In the genomic region with DNA sequence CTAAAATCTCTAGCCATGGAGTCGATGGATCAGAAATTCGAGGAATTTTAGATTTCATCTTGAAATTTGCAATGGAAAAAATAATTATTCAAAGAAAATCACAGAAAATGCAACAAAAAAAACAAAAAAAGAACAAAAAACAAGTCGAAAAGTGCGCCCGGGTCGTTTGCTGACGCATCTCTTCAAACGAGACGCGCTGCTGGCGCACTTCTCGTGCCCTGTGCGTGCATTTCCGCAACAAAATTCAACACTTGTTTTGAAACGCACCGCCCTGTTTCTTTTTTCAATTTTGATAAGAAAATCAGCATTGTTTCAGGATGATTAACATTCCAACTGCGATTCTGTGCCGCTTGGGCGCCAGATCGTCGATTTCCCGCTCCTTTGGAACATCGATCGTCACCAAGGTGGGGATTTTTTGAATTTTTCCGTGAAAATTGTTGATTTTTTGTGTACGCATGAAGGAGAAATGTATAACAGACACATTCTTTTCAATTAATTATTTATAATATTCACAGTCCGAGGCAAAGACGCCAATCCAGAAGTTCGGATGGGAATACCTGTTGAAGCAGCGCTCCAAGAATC, we compare ENCODE assay signal across 3 worm cellular contexts.
TF ChIP-seq lines count a peak whose summit lies in the region.

A gene (minus strand): TSS at position 58 of the 582 bp plus-strand sequence.
A gene (plus strand): TSS at position 317 of the 582 bp plus-strand sequence.

TF ChIP-seq in whole organism, L2 larva, 48 proteins besides CTCF, POLR2A, EP300 and RAD21 (continued from another document):
- TF ChIP-seq alr-1 (tag; optimal IDR thresholded peaks at IDR 0.05; lab: Kevin White, UChicago) (no peak), gmeb-1 (tag; optimal IDR thresholded peaks at IDR 0.05; lab: Kevin White, UChicago) (peak; percentile 90), ama-1 (optimal IDR thresholded peaks at IDR 0.05; lab: Kevin White, UChicago) (no peak), mdl-1 (tag; optimal IDR thresholded peaks at IDR 0.05; lab: Kevin White, UChicago) (peak in 1 of 2 experiments; percentile 46), skn-1 (tag; optimal IDR thresholded peaks at IDR 0.05; lab: Kevin White, UChicago) (no peak), unc-39 (tag; optimal IDR thresholded peaks at IDR 0.05; lab: Kevin White, UChicago) (no peak), ztf-11 (tag; optimal IDR thresholded peaks at IDR 0.05; lab: Kevin White, UChicago) (no peak), unc-55 (GFP tag; optimal IDR thresholded peaks at IDR 0.05; lab: Kevin White, UChicago) (peak; percentile 87), C34F6.9 (tag; optimal IDR thresholded peaks at IDR 0.05; lab: Kevin White, UChicago) (peak; percentile 95), mab-5 (tag; optimal IDR thresholded peaks at IDR 0.05; lab: Kevin White, UChicago) (peak; percentile 63), dmd-4 (tag; optimal IDR thresholded peaks at IDR 0.05; lab: Kevin White, UChicago) (no peak), ztf-1 (GFP tag; conservative IDR thresholded peaks at IDR 0.05; lab: Robert Waterston, UW) (no peak), Y55F3AM.14 (GFP tag; optimal IDR thresholded peaks at IDR 0.05; lab: Kevin White, UChicago) (peak; percentile 11), R02D3.7 (tag; optimal IDR thresholded peaks at IDR 0.05; lab: Kevin White, UChicago) (peak; percentile 49), peb-1 (tag; optimal IDR thresholded peaks at IDR 0.05; lab: Kevin White, UChicago) (no peak), elt-1 (tag; optimal IDR thresholded peaks at IDR 0.05; lab: Kevin White, UChicago) (no peak), nhr-21 (tag; optimal IDR thresholded peaks at IDR 0.05; lab: Kevin White, UChicago) (peak; percentile 77), ceh-16 (tag; optimal IDR thresholded peaks at IDR 0.05; lab: Kevin White, UChicago) (peak; percentile 19), nhr-129 (tag; optimal IDR thresholded peaks at IDR 0.05; lab: Kevin White, UChicago) (peak; percentile 77), ZK546.5 (tag; optimal IDR thresholded peaks at IDR 0.05; lab: Kevin White, UChicago) (peak; percentile 36), crh-2 (tag; optimal IDR thresholded peaks at IDR 0.05; lab: Kevin White, UChicago) (peak; percentile 87), nhr-237 (tag; optimal IDR thresholded peaks at IDR 0.05; lab: Kevin White, UChicago) (no peak), zag-1 (tag; optimal IDR thresholded peaks at IDR 0.05; lab: Kevin White, UChicago) (peak; percentile 39), lin-11 (tag; optimal IDR thresholded peaks at IDR 0.05; lab: Kevin White, UChicago) (peak; percentile 85), blmp-1 (tag; optimal IDR thresholded peaks at IDR 0.05; lab: Kevin White, UChicago; ENCODE audit: insufficient read depth) (peak; percentile 31), lsy-2 (tag; optimal IDR thresholded peaks at IDR 0.05; lab: Kevin White, UChicago) (peak; percentile 89 to 94), snpc-4 (tag; optimal IDR thresholded peaks at IDR 0.05; lab: Kevin White, UChicago) (peak; percentile 63)

TF ChIP-seq in whole organism, L4 larva, 104 proteins besides CTCF, POLR2A, EP300 and RAD21 (continued from another document and continues in another):
- peak; percentile 24 for TF ChIP-seq Y5F2A.4 (GFP tag; optimal IDR thresholded peaks at IDR 0.05; lab: Kevin White, UChicago)
- peak in 1 of 2 experiments; percentile 42 for TF ChIP-seq mdl-1 (tag; optimal IDR thresholded peaks at IDR 0.05; lab: Kevin White, UChicago)
- peak; percentile 64 for TF ChIP-seq nhr-6 (tag; optimal IDR thresholded peaks at IDR 0.05; lab: Kevin White, UChicago)
- TF ChIP-seq daf-8 (GFP tag; IDR thresholded peaks at IDR 0.05; lab: Robert Waterston, UW) = no peak
- peak; percentile 58; the same call in 1 of the 2 replicates for TF ChIP-seq mxl-2 (GFP tag; conservative IDR thresholded peaks at IDR 0.05; lab: Robert Waterston, UW)
- TF ChIP-seq F37D6.2 (tag; optimal IDR thresholded peaks at IDR 0.05; lab: Kevin White, UChicago) = peak; percentile 72
- TF ChIP-seq set-16 (GFP tag; IDR thresholded peaks at IDR 0.05; lab: Robert Waterston, UW) = peak; percentile 21; the same call in 1 of the 2 replicates
- TF ChIP-seq rbr-2 (tag; optimal IDR thresholded peaks at IDR 0.05; lab: Kevin White, UChicago) = peak; percentile 85
- TF ChIP-seq nhr-41 (GFP tag; IDR thresholded peaks at IDR 0.05; lab: Robert Waterston, UW) = peak; percentile 49; the same call in 1 of the 2 replicates
- TF ChIP-seq fkh-10 (GFP tag; optimal IDR thresholded peaks at IDR 0.05; lab: Kevin White, UChicago) = peak; percentile 40
- peak; percentile 80 for TF ChIP-seq spr-1 (tag; optimal IDR thresholded peaks at IDR 0.05; lab: Kevin White, UChicago)
- peak; percentile 74 for TF ChIP-seq lin-29 (GFP tag; IDR thresholded peaks at IDR 0.05; lab: Robert Waterston, UW)
- TF ChIP-seq zfp-3 (GFP tag; conservative IDR thresholded peaks at IDR 0.05; lab: Robert Waterston, UW) = peak; percentile 78
- peak; percentile 10 for TF ChIP-seq zip-2 (tag; optimal IDR thresholded peaks at IDR 0.05; lab: Kevin White, UChicago)
- peak; percentile 45 for TF ChIP-seq F10B5.3 (tag; optimal IDR thresholded peaks at IDR 0.05; lab: Kevin White, UChicago)
- TF ChIP-seq daf-16 (GFP tag; optimal IDR thresholded peaks at IDR 0.05; lab: Kevin White, UChicago) = peak in 1 of 2 experiments; percentile 55
- peak; percentile 84 for TF ChIP-seq daf-16 (tag; optimal IDR thresholded peaks at IDR 0.05; lab: Kevin White, UChicago)
- peak; percentile 88 for TF ChIP-seq mep-1 (tag; optimal IDR thresholded peaks at IDR 0.05; lab: Kevin White, UChicago)
- TF ChIP-seq snpc-1.2 (GFP tag; IDR thresholded peaks at IDR 0.05; lab: Robert Waterston, UW) = 0 out of 2 replicates have a peak, but pooled peaks have one; percentile 39
- TF ChIP-seq ztf-7 (tag; optimal IDR thresholded peaks at IDR 0.05; lab: Kevin White, UChicago) = peak; percentile 5
- TF ChIP-seq ZK546.5 (tag; optimal IDR thresholded peaks at IDR 0.05; lab: Kevin White, UChicago) = no peak
- TF ChIP-seq tra-1 (GFP tag; IDR thresholded peaks at IDR 0.05; lab: Robert Waterston, UW) = peak; percentile 82
- no peak for TF ChIP-seq unc-39 (tag; optimal IDR thresholded peaks at IDR 0.05; lab: Kevin White, UChicago)
- peak; percentile 78 for TF ChIP-seq mdt-29 (GFP tag; IDR thresholded peaks at IDR 0.05; lab: Robert Waterston, UW)
- TF ChIP-seq mes-2 (tag; optimal IDR thresholded peaks at IDR 0.05; lab: Kevin White, UChicago; ENCODE audit: poor library complexity, severe bottlenecking) = peak; percentile 86
- no peak for TF ChIP-seq daf-12 (tag; optimal IDR thresholded peaks at IDR 0.05; lab: Kevin White, UChicago)
- peak; percentile 88 for TF ChIP-seq nhr-102 (tag; optimal IDR thresholded peaks at IDR 0.05; lab: Kevin White, UChicago)
- TF ChIP-seq ceh-28 (tag; optimal IDR thresholded peaks at IDR 0.05; lab: Kevin White, UChicago) = no peak
- no peak for TF ChIP-seq Y105C5A.15 (GFP tag; IDR thresholded peaks at IDR 0.05; lab: Robert Waterston, UW)
- peak; percentile 38 to 94 for TF ChIP-seq lsy-2 (tag; optimal IDR thresholded peaks at IDR 0.05; lab: Kevin White, UChicago)
- peak; percentile 79 for TF ChIP-seq ama-1 (optimal IDR thresholded peaks at IDR 0.05; lab: Kevin White, UChicago)
- TF ChIP-seq lim-7 (GFP tag; IDR thresholded peaks at IDR 0.05; lab: Robert Waterston, UW) = no peak
- TF ChIP-seq skn-1 (tag; optimal IDR thresholded peaks at IDR 0.05; lab: Kevin White, UChicago) = no peak
- no peak for TF ChIP-seq attf-4 (tag; optimal IDR thresholded peaks at IDR 0.05; lab: Kevin White, UChicago)
- peak; percentile 82 for TF ChIP-seq hlh-30 (tag; optimal IDR thresholded peaks at IDR 0.05; lab: Kevin White, UChicago; ENCODE audit: insufficient read depth)
- TF ChIP-seq ceh-20 (GFP tag; IDR thresholded peaks at IDR 0.05; lab: Robert Waterston, UW) = peak; percentile 86
- peak; percentile 18 for TF ChIP-seq ceh-32 (tag; optimal IDR thresholded peaks at IDR 0.05; lab: Kevin White, UChicago; ENCODE audit: poor library complexity)
- TF ChIP-seq php-3 (GFP tag; IDR thresholded peaks at IDR 0.05; lab: Robert Waterston, UW) = peak; percentile 69
- peak; percentile 99 for TF ChIP-seq aha-1 (tag; lab: Kevin White, UChicago)
- peak; percentile 65 for TF ChIP-seq ctbp-1 (GFP tag; IDR thresholded peaks at IDR 0.05; lab: Robert Waterston, UW)
- TF ChIP-seq lin-1 (GFP tag; IDR thresholded peaks at IDR 0.05; lab: Robert Waterston, UW) = peak; percentile 72; the same call in 1 of the 2 replicates
- peak; percentile 85 for TF ChIP-seq dpl-1 (GFP tag; optimal IDR thresholded peaks at IDR 0.05; lab: Kevin White, UChicago)
- no peak for TF ChIP-seq lir-3 (tag; optimal IDR thresholded peaks at IDR 0.05; lab: Kevin White, UChicago)
- TF ChIP-seq unc-130 (GFP tag; optimal IDR thresholded peaks at IDR 0.05; lab: Kevin White, UChicago) = peak; percentile 35
- TF ChIP-seq vab-7 (GFP tag; IDR thresholded peaks at IDR 0.05; lab: Robert Waterston, UW) = 0 out of 2 replicates have a peak, but pooled peaks have one; percentile 21
- TF ChIP-seq arid-1 (GFP tag; conservative IDR thresholded peaks at IDR 0.05; lab: Robert Waterston, UW) = peak; percentile 80; the same call in 1 of the 2 replicates
- TF ChIP-seq T26A8.4 (GFP tag; IDR thresholded peaks at IDR 0.05; lab: Robert Waterston, UW) = peak; percentile 93
- TF ChIP-seq lin-38 (GFP tag; IDR thresholded peaks at IDR 0.05; lab: Robert Waterston, UW) = peak; percentile 91

TF ChIP-seq in whole organism, late embryonic, 69 proteins besides CTCF, POLR2A, EP300 and RAD21 (continued from another document):
- peak; percentile 24 for TF ChIP-seq ahr-1 (tag; optimal IDR thresholded peaks at IDR 0.05; lab: Kevin White, UChicago)
- peak; percentile 36 for TF ChIP-seq dve-1 (tag; optimal IDR thresholded peaks at IDR 0.05; lab: Kevin White, UChicago)
- TF ChIP-seq ceh-24 (tag; optimal IDR thresholded peaks at IDR 0.05; lab: Kevin White, UChicago) = no peak
- TF ChIP-seq che-1 (tag; optimal IDR thresholded peaks at IDR 0.05; lab: Kevin White, UChicago) = peak; percentile 33
